Worm (Caenorhabditis elegans) whole organism, L4 larva: ENCODE results near the gene erfa-3.

ENCODE experiments used
- D1046.2 ChIP-seq: fragments of 200-800 bp; sonication (Bioruptor generic); IDR thresholded peaks from 2 replicates; pipeline ENCODE4 v1.3.6; 2022; ENCODE audit warnings: missing genetic modification characterization, missing compliant biosample characterization
- F37D6.2 ChIP-seq: sonication (generic microtip); optimal IDR thresholded peaks from 2 replicates; lab custom pipeline; 2016; ENCODE audit warnings: mild to moderate bottlenecking, missing genetic modification characterization, missing compliant biosample characterization
- Y48G9A.11 ChIP-seq: fragments of 200-800 bp; sonication (Bioruptor generic); IDR thresholded peaks from 2 replicates; pipeline ENCODE4 v1.3.6; 2022; ENCODE audit warnings: missing genetic modification reagents, missing genetic modification characterization, missing compliant biosample characterization
- Y5F2A.4 ChIP-seq: fragments of 200-800 bp; sonication (Bioruptor generic); optimal IDR thresholded peaks from 2 replicates; lab custom pipeline; 2018; ENCODE audit warnings: mild to moderate bottlenecking, missing genetic modification characterization, missing compliant biosample characterization
- ZK546.5 ChIP-seq, 2 experiments: sonication (generic microtip); optimal IDR thresholded peaks; 2 replicates each; lab custom pipeline; 2017; ENCODE audit warnings: missing biosample characterization in 2 of 2, missing genetic modification characterization in 2 of 2
- aly-2 ChIP-seq: sonication (generic microtip); optimal IDR thresholded peaks from 2 replicates; lab custom pipeline; 2018; ENCODE audit warnings: missing biosample characterization, missing genetic modification characterization
- attf-4 ChIP-seq: sonication (generic microtip); optimal IDR thresholded peaks from 3 replicates; lab custom pipeline; 2017; ENCODE audit warnings: missing biosample characterization, missing genetic modification characterization
- ceh-32 ChIP-seq: sonication (generic microtip); optimal IDR thresholded peaks from 2 replicates; lab custom pipeline; 2016; ENCODE audit warnings: mild to moderate bottlenecking, missing genetic modification characterization, missing compliant biosample characterization; ENCODE audit not compliant: poor library complexity
- ceh-62 ChIP-seq: sonication (generic microtip); optimal IDR thresholded peaks from 2 replicates; lab custom pipeline; 2017; ENCODE audit warnings: missing biosample characterization, missing genetic modification characterization
- ceh-82 ChIP-seq: sonication (generic microtip); optimal IDR thresholded peaks from 2 replicates; lab custom pipeline; 2017; ENCODE audit warnings: missing biosample characterization, missing genetic modification characterization
- ces-1 ChIP-seq: fragments of 150-350 bp; sonication (generic microtip); optimal IDR thresholded peaks from 4 replicates; lab custom pipeline; 2014; ENCODE audit warnings: missing biosample characterization, missing genetic modification reagents, missing genetic modification characterization
- ctbp-1 ChIP-seq: fragments of 200-800 bp; sonication (Bioruptor generic); IDR thresholded peaks from 2 replicates; pipeline ENCODE4 v1.3.6; 2022; ENCODE audit warnings: missing genetic modification reagents, missing genetic modification characterization, missing compliant biosample characterization
- daf-12 ChIP-seq: fragments of 150-350 bp; optimal IDR thresholded peaks from 2 replicates; lab custom pipeline; 2014; ENCODE audit warnings: missing biosample characterization, missing genetic modification reagents, missing genetic modification characterization
- daf-16 ChIP-seq, 3 experiments: sonication (generic microtip); optimal IDR thresholded peaks; 2 replicates each; lab custom pipeline; 2016 to 2017; ENCODE audit warnings: missing genetic modification characterization in 3 of 3, missing genetic modification reagents in 3 of 3, mild to moderate bottlenecking in 2 of 3, missing compliant biosample characterization in 2 of 3, missing biosample characterization in 1 of 3, moderate library complexity in 1 of 3
- daf-8 ChIP-seq: fragments of 200-800 bp; sonication (Bioruptor generic); IDR thresholded peaks from 2 replicates; pipeline ENCODE4 v1.3.6; 2022; ENCODE audit warnings: missing genetic modification characterization, missing compliant biosample characterization
- dmd-9 ChIP-seq: fragments of 200-800 bp; sonication (Bioruptor generic); IDR thresholded peaks from 2 replicates; pipeline ENCODE4 v1.3.6; 2022; ENCODE audit warnings: missing genetic modification reagents, missing genetic modification characterization, missing compliant biosample characterization
- duxl-1 ChIP-seq: sonication (generic microtip); optimal IDR thresholded peaks from 2 replicates; lab custom pipeline; 2016; ENCODE audit warnings: mild to moderate bottlenecking, missing genetic modification characterization, moderate library complexity, missing compliant biosample characterization; ENCODE audit not compliant: poor library complexity
- dve-1 ChIP-seq: sonication (generic microtip); optimal IDR thresholded peaks from 2 replicates; lab custom pipeline; 2017; ENCODE audit warnings: antibody characterized with exemption, mild to moderate bottlenecking, missing genetic modification characterization, missing compliant biosample characterization; ENCODE audit not compliant: insufficient read depth
- fkh-10 ChIP-seq: fragments of 150-350 bp; optimal IDR thresholded peaks from 2 replicates; lab custom pipeline; 2014; ENCODE audit warnings: missing biosample characterization, missing genetic modification reagents, missing genetic modification characterization
- fos-1 ChIP-seq: fragments of 150-350 bp; optimal IDR thresholded peaks from 2 replicates; lab custom pipeline; 2014; ENCODE audit warnings: missing biosample characterization, missing genetic modification characterization
- hmg-1.1 ChIP-seq: fragments of 200-800 bp; sonication (Bioruptor generic); IDR thresholded peaks from 2 replicates; pipeline ENCODE4 v1.3.6; 2022; ENCODE audit warnings: missing genetic modification reagents, missing genetic modification characterization, missing compliant biosample characterization
- jun-1 ChIP-seq: fragments of 150-350 bp; optimal IDR thresholded peaks from 2 replicates; lab custom pipeline; 2014; ENCODE audit warnings: missing biosample characterization, missing genetic modification reagents, missing genetic modification characterization
- lin-1 ChIP-seq: fragments of 200-800 bp; sonication (Bioruptor generic); IDR thresholded peaks from 2 replicates; pipeline ENCODE4 v1.3.6; 2022; ENCODE audit warnings: missing genetic modification reagents, missing genetic modification characterization, missing compliant biosample characterization
- lin-13 ChIP-seq: fragments of 150-350 bp; optimal IDR thresholded peaks from 2 replicates; lab custom pipeline; 2014; ENCODE audit warnings: missing biosample characterization, missing genetic modification reagents, missing genetic modification characterization
- lin-29 ChIP-seq: fragments of 200-800 bp; sonication (Bioruptor generic); IDR thresholded peaks from 2 replicates; pipeline ENCODE4 v1.3.6; 2022; ENCODE audit warnings: missing genetic modification reagents, missing genetic modification characterization, missing compliant biosample characterization
- lin-39 ChIP-seq: fragments of 150-350 bp; optimal IDR thresholded peaks from 2 replicates; lab custom pipeline; 2014; ENCODE audit warnings: missing biosample characterization, missing genetic modification reagents, missing genetic modification characterization
- lir-3 ChIP-seq: sonication (generic microtip); optimal IDR thresholded peaks from 2 replicates; lab custom pipeline; 2016; ENCODE audit warnings: mild to moderate bottlenecking, missing genetic modification characterization, missing compliant biosample characterization
- lsy-2 ChIP-seq, 2 experiments: fragments of 150-350 bp in 1 of 2; sonication (generic microtip) in 1 of 2; optimal IDR thresholded peaks; 2 replicates each; lab custom pipeline; 2014 to 2017; ENCODE audit warnings: missing biosample characterization in 2 of 2, missing genetic modification characterization in 2 of 2
- madf-9 ChIP-seq: fragments of 200-800 bp; sonication (Bioruptor generic); conservative IDR thresholded peaks from 2 replicates; pipeline ENCODE4 v1.3.6; 2022; ENCODE audit warnings: missing genetic modification reagents, missing genetic modification characterization, missing compliant biosample characterization
- mdl-1 ChIP-seq, 2 experiments: fragments of 150-350 bp in 1 of 2; sonication (generic microtip) in 1 of 2; optimal IDR thresholded peaks; 2 replicates each; lab custom pipeline; 2014 to 2017; ENCODE audit warnings: missing biosample characterization in 2 of 2, missing genetic modification characterization in 2 of 2
- mep-1 ChIP-seq: fragments of 150-350 bp; sonication (generic microtip); optimal IDR thresholded peaks from 3 replicates; lab custom pipeline; 2014; ENCODE audit warnings: missing biosample characterization, missing genetic modification characterization
- nhr-102 ChIP-seq: sonication (generic microtip); optimal IDR thresholded peaks from 2 replicates; lab custom pipeline; 2016; ENCODE audit warnings: mild to moderate bottlenecking, missing genetic modification characterization, moderate library complexity, missing compliant biosample characterization
- nhr-41 ChIP-seq: fragments of 200-800 bp; sonication (Bioruptor generic); IDR thresholded peaks from 2 replicates; pipeline ENCODE4 v1.3.6; 2022; ENCODE audit warnings: missing genetic modification reagents, missing genetic modification characterization, missing compliant biosample characterization
- nhr-42 ChIP-seq: fragments of 200-800 bp; sonication (Bioruptor generic); IDR thresholded peaks from 2 replicates; pipeline ENCODE4 v1.3.6; 2022; ENCODE audit warnings: missing genetic modification characterization, missing compliant biosample characterization
- nhr-48 ChIP-seq: sonication (generic microtip); optimal IDR thresholded peaks from 2 replicates; lab custom pipeline; 2016; ENCODE audit warnings: mild to moderate bottlenecking, missing genetic modification characterization, missing compliant biosample characterization
- nhr-6 ChIP-seq: fragments of 150-350 bp; optimal IDR thresholded peaks from 2 replicates; lab custom pipeline; 2014; ENCODE audit warnings: missing biosample characterization, missing genetic modification characterization
- nhr-77 ChIP-seq: fragments of 150-350 bp; optimal IDR thresholded peaks from 2 replicates; lab custom pipeline; 2014; ENCODE audit warnings: missing biosample characterization, missing genetic modification characterization
- pha-4 ChIP-seq, 2 experiments: fragments of 150-350 bp in 1 of 2; fragments of 200-800 bp in 1 of 2; sonication (Bioruptor generic) in 1 of 2; IDR thresholded peaks in 1 of 2; optimal IDR thresholded peaks in 1 of 2; 2 replicates each; pipeline versions ENCODE4 v1.3.6 to Lab custom; 2014 to 2022; ENCODE audit warnings: missing genetic modification characterization in 2 of 2, missing genetic modification reagents in 2 of 2, missing biosample characterization in 1 of 2, missing compliant biosample characterization in 1 of 2
- rbr-2 ChIP-seq: sonication (generic microtip); optimal IDR thresholded peaks from 2 replicates; lab custom pipeline; 2016; ENCODE audit warnings: missing genotype, missing genetic modification characterization, missing compliant biosample characterization
- saeg-2 ChIP-seq: fragments of 200-800 bp; sonication (Bioruptor generic); IDR thresholded peaks from 2 replicates; pipeline ENCODE4 v1.3.6; 2022; ENCODE audit warnings: missing genetic modification reagents, missing genetic modification characterization, missing compliant biosample characterization
- sdz-12 ChIP-seq: fragments of 200-800 bp; sonication (Bioruptor generic); optimal IDR thresholded peaks from 2 replicates; lab custom pipeline; 2018; ENCODE audit warnings: mild to moderate bottlenecking, missing genetic modification characterization, missing compliant biosample characterization
- skn-1 ChIP-seq: fragments of 150-350 bp; optimal IDR thresholded peaks from 2 replicates; lab custom pipeline; 2014; ENCODE audit warnings: missing biosample characterization, missing genetic modification characterization
- snpc-4 ChIP-seq: fragments of 150-350 bp; optimal IDR thresholded peaks from 2 replicates; lab custom pipeline; 2014; ENCODE audit warnings: missing biosample characterization, missing genetic modification characterization
- spr-1 ChIP-seq: sonication (generic microtip); optimal IDR thresholded peaks from 2 replicates; lab custom pipeline; 2016; ENCODE audit warnings: mild to moderate bottlenecking, missing genetic modification characterization, missing compliant biosample characterization
- tag-97 ChIP-seq: fragments of 200-800 bp; sonication (Bioruptor generic); IDR thresholded peaks from 2 replicates; pipeline ENCODE4 v1.3.6; 2022; ENCODE audit warnings: missing genetic modification characterization, missing compliant biosample characterization
- unc-62 ChIP-seq, 3 experiments: fragments of 150-350 bp in 1 of 3; sonication (generic microtip); optimal IDR thresholded peaks in 2 of 3; peaks in 1 of 3; 1 replicate in 1 of 3; 2 replicates in 2 of 3; lab custom pipeline; 2014 to 2017; ENCODE audit warnings: missing biosample characterization in 3 of 3, missing genetic modification characterization in 3 of 3, missing genetic modification reagents in 3 of 3, missing genotype in 1 of 3
- zfp-2 ChIP-seq: sonication (generic microtip); optimal IDR thresholded peaks from 2 replicates; lab custom pipeline; 2016; ENCODE audit warnings: mild to moderate bottlenecking, missing genetic modification characterization, missing compliant biosample characterization
- zip-11 ChIP-seq: fragments of 200-800 bp; sonication (Bioruptor generic); IDR thresholded peaks from 2 replicates; pipeline ENCODE4 v1.3.6; 2022; ENCODE audit warnings: missing genetic modification characterization, missing compliant biosample characterization

erfa-3 gene

DNA sequence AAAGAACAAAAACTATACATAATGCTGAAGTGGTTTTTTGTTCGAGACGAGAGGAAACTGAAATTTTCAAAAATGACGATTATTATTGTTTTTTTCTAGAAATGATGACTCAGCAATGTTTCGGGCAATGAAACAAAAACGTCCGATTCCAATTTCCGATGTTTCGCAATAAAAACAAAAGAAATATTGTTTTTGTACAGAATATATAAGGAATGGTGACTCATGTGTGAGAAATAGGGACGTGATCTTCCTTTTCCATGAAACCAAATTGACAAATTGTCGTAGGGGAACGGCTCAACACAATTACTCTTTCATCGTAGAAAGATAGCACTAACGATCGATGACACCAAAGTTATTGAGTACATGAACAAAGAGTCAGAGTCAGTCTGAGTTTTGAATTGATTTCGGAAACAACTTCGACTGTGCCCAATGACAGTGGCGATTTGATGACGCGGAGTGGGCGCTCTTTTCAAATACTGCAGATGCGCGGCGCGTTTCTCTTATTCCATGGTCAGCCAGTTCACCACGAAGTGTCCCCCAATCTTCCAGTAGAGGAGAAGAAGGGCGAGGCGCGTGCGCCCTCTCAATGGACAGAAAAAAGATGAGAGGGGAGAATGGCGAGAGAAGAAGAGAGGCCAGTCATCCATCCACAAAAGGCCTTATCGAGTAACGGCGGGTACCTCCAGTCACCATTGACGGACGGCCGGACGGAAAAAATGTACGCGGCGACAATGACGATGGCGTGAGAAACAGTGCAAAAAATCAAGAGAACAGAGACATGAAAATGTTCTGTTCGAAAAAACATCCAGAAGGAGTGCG lies 37.5 kb downstream of the erfa-3 start (continued):
- TF ChIP-seq skn-1 (tag; lab: Kevin White, UChicago) (no peak), hmg-1.1 (GFP tag; lab: Robert Waterston, UW) (no peak; the same call in 1 of the 2 replicates), lin-29 (GFP tag; lab: Robert Waterston, UW) (no peak; the same call in 1 of the 2 replicates), F37D6.2 (tag; lab: Kevin White, UChicago) (peak; percentile 4), zfp-2 (tag; lab: Kevin White, UChicago) (no peak), aly-2 (no peak), fkh-10 (GFP tag; lab: Kevin White, UChicago) (peak; percentile 34), dve-1 (peak; percentile 28), Y5F2A.4 (GFP tag; lab: Kevin White, UChicago) (no peak), snpc-4 (tag; lab: Kevin White, UChicago) (no peak), ceh-82 (tag; lab: Kevin White, UChicago) (no peak), mdl-1 (tag; optimal IDR thresholded peaks at IDR 0.05; lab: Kevin White, UChicago) (peak in 1 of 2 experiments; percentile 81), spr-1 (tag; lab: Kevin White, UChicago) (no peak), madf-9 (GFP tag; lab: Robert Waterston, UW) (no peak), Y48G9A.11 (GFP tag; lab: Robert Waterston, UW) (peak; percentile 54; the same call in 1 of the 2 replicates), saeg-2 (GFP tag; lab: Robert Waterston, UW) (no peak), attf-4 (tag; lab: Kevin White, UChicago) (no peak), sdz-12 (GFP tag; lab: Kevin White, UChicago) (no peak), pha-4 (GFP tag; IDR thresholded peaks at IDR 0.05; lab: Robert Waterston, UW) (no peak; the same call in 1 of the 2 replicates), pha-4 (tag; optimal IDR thresholded peaks at IDR 0.05; lab: Kevin White, UChicago) (no peak), nhr-42 (GFP tag; lab: Robert Waterston, UW) (no peak), mep-1 (tag; lab: Kevin White, UChicago) (peak; percentile 27), lin-13 (GFP tag; lab: Kevin White, UChicago) (no peak), ceh-32 (tag; lab: Kevin White, UChicago) (no peak), nhr-6 (no peak), rbr-2 (tag; lab: Kevin White, UChicago) (peak; percentile 72), lsy-2 (tag; optimal IDR thresholded peaks at IDR 0.05; lab: Kevin White, UChicago) (peak in 1 of 2 experiments; percentile 27), nhr-41 (GFP tag; lab: Robert Waterston, UW) (no peak), daf-12 (tag; lab: Kevin White, UChicago) (no peak), daf-8 (GFP tag; lab: Robert Waterston, UW) (no peak), fos-1 (tag; lab: Kevin White, UChicago) (no peak), ces-1 (GFP tag; lab: Kevin White, UChicago) (no peak), unc-62 (GFP tag; optimal IDR thresholded peaks at IDR 0.05 in 1 of 2; lab: Kevin White, UChicago) (peak in 1 of 2 experiments; percentile 93), unc-62 (tag; optimal IDR thresholded peaks at IDR 0.05; lab: Kevin White, UChicago) (no peak), nhr-48 (tag; lab: Kevin White, UChicago) (no peak), D1046.2 (GFP tag; lab: Robert Waterston, UW) (no peak), jun-1 (no peak), lin-1 (GFP tag; lab: Robert Waterston, UW) (no peak), tag-97 (GFP tag; lab: Robert Waterston, UW) (no peak), zip-11 (GFP tag; lab: Robert Waterston, UW) (no peak), dmd-9 (0 out of 2 replicates have a peak, but pooled peaks have one; percentile 9), daf-16 (GFP tag; optimal IDR thresholded peaks at IDR 0.05; lab: Kevin White, UChicago) (no peak), daf-16 (tag; optimal IDR thresholded peaks at IDR 0.05; lab: Kevin White, UChicago) (no peak), lin-39 (no peak), ZK546.5 (tag; optimal IDR thresholded peaks at IDR 0.05; lab: Kevin White, UChicago) (no peak), nhr-102 (tag; lab: Kevin White, UChicago) (no peak), ctbp-1 (GFP tag; lab: Robert Waterston, UW) (peak; percentile 74), lir-3 (tag; lab: Kevin White, UChicago) (no peak), duxl-1 (no peak), ceh-62 (tag; lab: Kevin White, UChicago) (no peak), nhr-77 (tag; lab: Kevin White, UChicago) (no peak)
